Fruit fly (Drosophila melanogaster) whole organism, adult: ENCODE results near the gene CG7514.

Source experiments
- CG11617 ChIP-seq: fragments of 200-800 bp; sonication (Bioruptor generic); optimal IDR thresholded peaks from 2 replicates; lab custom pipeline; 2017; ENCODE audit warnings: mild to moderate bottlenecking, missing biosample characterization, missing genetic modification reagents, missing genetic modification characterization
- CG12768 ChIP-seq: fragments of 200-800 bp; sonication (Bioruptor generic); optimal IDR thresholded peaks from 2 replicates; lab custom pipeline; 2017; ENCODE audit warnings: missing biosample characterization, missing genetic modification characterization, mild to moderate bottlenecking, moderate library complexity, missing genetic modification reagents
- CG14711 ChIP-seq: fragments of 200-800 bp; sonication (Bioruptor generic); optimal IDR thresholded peaks from 2 replicates; lab custom pipeline; 2018; ENCODE audit warnings: missing biosample characterization, mild to moderate bottlenecking, missing genetic modification characterization, moderate library complexity
- CG33017 ChIP-seq: fragments of 200-800 bp; sonication (Bioruptor generic); optimal IDR thresholded peaks from 2 replicates; lab custom pipeline; 2018; ENCODE audit warnings: missing biosample characterization, mild to moderate bottlenecking, missing genetic modification characterization, moderate library complexity
- Clk ChIP-seq: fragments of 200-800 bp; sonication (Bioruptor generic); optimal IDR thresholded peaks from 2 replicates; lab custom pipeline; 2017; ENCODE audit warnings: missing biosample characterization, missing genetic modification characterization
- Crg-1 ChIP-seq: fragments of 200-800 bp; sonication (Bioruptor generic); optimal IDR thresholded peaks from 2 replicates; lab custom pipeline; 2016; ENCODE audit warnings: missing biosample characterization, missing genetic modification characterization
- Hr96 ChIP-seq: fragments of 200-800 bp; sonication (Bioruptor generic); optimal IDR thresholded peaks from 2 replicates; lab custom pipeline; 2016; ENCODE audit warnings: missing biosample characterization, missing genetic modification characterization
- kay ChIP-seq: fragments of 200-800 bp; sonication (Bioruptor generic); peaks from one replicate; lab custom pipeline; 2016; ENCODE audit warnings: missing biosample characterization, missing genetic modification characterization, borderline replicate concordance
- ovo ChIP-seq: fragments of 200-800 bp; sonication (Bioruptor generic); optimal IDR thresholded peaks from 2 replicates; lab custom pipeline; 2016; ENCODE audit warnings: missing biosample characterization, missing genetic modification characterization
- toe ChIP-seq: fragments of 200-800 bp; sonication (Bioruptor generic); optimal IDR thresholded peaks from 2 replicates; lab custom pipeline; 2016; ENCODE audit warnings: missing biosample characterization, missing genetic modification characterization

dm6 chr3L:4684622-4685276 lies 3.8 kb downstream of the CG7514 start:
- no peak for TF ChIP-seq CG33017
- TF ChIP-seq Crg-1 (GFP tag; lab: Kevin White, UChicago) = no peak
- TF ChIP-seq kay (GFP tag; lab: Kevin White, UChicago) = no peak
- TF ChIP-seq CG11617 (GFP tag; lab: Kevin White, UChicago) = no peak
- no peak for TF ChIP-seq CG14711
- no peak for TF ChIP-seq ovo (GFP tag; lab: Kevin White, UChicago)
- TF ChIP-seq CG12768 (GFP tag; lab: Kevin White, UChicago) = no peak
- no peak for TF ChIP-seq Hr96
- TF ChIP-seq toe = no peak
- no peak for TF ChIP-seq Clk (GFP tag; lab: Kevin White, UChicago)
